Worm (Caenorhabditis elegans) whole organism, L1 larva: ENCODE results near the gene npp-1.

Source experiments
- aha-1 ChIP-seq: fragments of 150-350 bp; optimal IDR thresholded peaks from 2 replicates; lab custom pipeline; 2014; ENCODE audit warnings: missing biosample characterization, missing genetic modification characterization
- alr-1 ChIP-seq: fragments of 200-800 bp; sonication (Bioruptor generic); optimal IDR thresholded peaks from 2 replicates; lab custom pipeline; 2018; ENCODE audit warnings: borderline replicate concordance, mild to moderate bottlenecking, missing genetic modification characterization, missing compliant biosample characterization
- aly-2 ChIP-seq: fragments of 150-350 bp; optimal IDR thresholded peaks from 2 replicates; lab custom pipeline; 2014; ENCODE audit warnings: missing biosample characterization, missing genetic modification characterization
- dsc-1 ChIP-seq: sonication (generic microtip); optimal IDR thresholded peaks from 2 replicates; lab custom pipeline; 2016; ENCODE audit warnings: mild to moderate bottlenecking, missing genetic modification characterization, missing compliant biosample characterization
- efl-1 ChIP-seq, 4 experiments: fragments of 150-350 bp; optimal IDR thresholded peaks in 3 of 4; peaks in 1 of 4; 1 replicate in 1 of 4; 2 replicates in 3 of 4; lab custom pipeline; 2014; ENCODE audit warnings: missing biosample characterization in 2 of 4, missing genetic modification characterization in 2 of 4, missing genetic modification reagents in 2 of 4
- ets-5 ChIP-seq: fragments of 200-800 bp; sonication (Bioruptor generic); IDR thresholded peaks from 2 replicates; pipeline ENCODE4 v1.3.6; 2022; ENCODE audit warnings: missing genetic modification characterization, missing compliant biosample characterization
- fkh-10 ChIP-seq: sonication (generic microtip); optimal IDR thresholded peaks from 2 replicates; lab custom pipeline; 2017; ENCODE audit warnings: missing biosample characterization, missing genetic modification reagents, missing genetic modification characterization
- lsy-2 ChIP-seq, 2 experiments: fragments of 150-350 bp; optimal IDR thresholded peaks; 2 replicates each; lab custom pipeline; 2014; ENCODE audit warnings: missing biosample characterization in 2 of 2, missing genetic modification characterization in 2 of 2
- mef-2 ChIP-seq: fragments of 150-350 bp; optimal IDR thresholded peaks from 2 replicates; lab custom pipeline; 2014; ENCODE audit warnings: missing biosample characterization, missing genetic modification characterization
- mep-1 ChIP-seq: fragments of 150-350 bp; optimal IDR thresholded peaks from 2 replicates; lab custom pipeline; 2014; ENCODE audit warnings: missing biosample characterization, missing genetic modification characterization
- skn-1 ChIP-seq: fragments of 150-350 bp; optimal IDR thresholded peaks from 2 replicates; lab custom pipeline; 2014; ENCODE audit warnings: missing biosample characterization, missing genetic modification characterization

DNA sequence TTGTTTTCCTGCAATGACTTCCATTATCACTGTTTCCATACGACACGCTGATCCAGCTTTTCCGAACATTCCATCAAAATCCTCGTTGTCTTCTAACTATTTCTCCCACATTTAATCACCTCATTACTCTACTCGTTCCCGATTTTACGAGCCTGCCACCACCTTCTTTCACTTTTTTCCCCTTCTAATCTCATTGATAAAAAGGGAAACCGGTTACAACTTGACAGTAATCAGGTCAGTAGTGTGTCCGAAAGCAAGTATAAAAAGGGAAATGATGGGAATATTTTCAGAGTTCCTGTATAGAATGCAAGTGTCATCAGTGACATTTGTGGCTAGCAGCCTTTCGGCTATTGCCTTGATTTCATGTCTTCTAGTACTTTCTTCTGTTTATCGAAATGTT lies 36.7 kb upstream of the npp-1 start, which contains the start of gene col-123:
- no peak for TF ChIP-seq aha-1 (tag; lab: Kevin White, UChicago)
- TF ChIP-seq lsy-2 (tag; optimal IDR thresholded peaks at IDR 0.05; lab: Kevin White, UChicago), result no peak
- TF ChIP-seq ets-5 (GFP tag; lab: Robert Waterston, UW), result no peak
- TF ChIP-seq skn-1 (tag; lab: Kevin White, UChicago), result no peak
- no peak for TF ChIP-seq mep-1 (tag; lab: Kevin White, UChicago)
- no peak for TF ChIP-seq mef-2 (tag; lab: Kevin White, UChicago)
- no peak for TF ChIP-seq fkh-10 (GFP tag; lab: Kevin White, UChicago)
- no peak for TF ChIP-seq alr-1
- no peak for TF ChIP-seq efl-1 (optimal IDR thresholded peaks at IDR 0.05; lab: Kevin White, UChicago)
- TF ChIP-seq efl-1 (GFP tag; optimal IDR thresholded peaks at IDR 0.05 in 1 of 2; lab: Kevin White, UChicago), result no peak
- TF ChIP-seq dsc-1 (tag; lab: Kevin White, UChicago), result no peak
- TF ChIP-seq aly-2 (tag; lab: Kevin White, UChicago), result no peak
